Worm (Caenorhabditis elegans) whole organism, L4 larva: ENCODE data around the gene pals-20.

ENCODE experiments used
- D1046.2 ChIP-seq: fragments of 200-800 bp; sonication (Bioruptor generic); IDR thresholded peaks from 2 replicates; pipeline ENCODE4 v1.3.6; 2022; ENCODE audit warnings: missing genetic modification characterization, missing compliant biosample characterization
- F26F4.8 ChIP-seq: fragments of 200-800 bp; sonication (Bioruptor generic); conservative IDR thresholded peaks from 2 replicates; pipeline ENCODE4 v1.3.6; 2022; ENCODE audit warnings: missing genetic modification characterization, missing compliant biosample characterization
- R02D3.7 ChIP-seq: fragments of 150-350 bp; sonication (generic microtip); optimal IDR thresholded peaks from 3 replicates; lab custom pipeline; 2014; ENCODE audit warnings: missing biosample characterization, missing genetic modification characterization
- Y105C5A.15 ChIP-seq: fragments of 200-800 bp; sonication (Bioruptor generic); IDR thresholded peaks from 2 replicates; pipeline ENCODE4 v1.3.6; 2022; ENCODE audit warnings: missing genetic modification characterization, missing compliant biosample characterization
- Y48G9A.11 ChIP-seq: fragments of 200-800 bp; sonication (Bioruptor generic); IDR thresholded peaks from 2 replicates; pipeline ENCODE4 v1.3.6; 2022; ENCODE audit warnings: missing genetic modification reagents, missing genetic modification characterization, missing compliant biosample characterization
- Y5F2A.4 ChIP-seq: fragments of 200-800 bp; sonication (Bioruptor generic); optimal IDR thresholded peaks from 2 replicates; lab custom pipeline; 2018; ENCODE audit warnings: mild to moderate bottlenecking, missing genetic modification characterization, missing compliant biosample characterization
- ZK546.5 ChIP-seq, 2 experiments: sonication (generic microtip); optimal IDR thresholded peaks; 2 replicates each; lab custom pipeline; 2017; ENCODE audit warnings: missing biosample characterization in 2 of 2, missing genetic modification characterization in 2 of 2
- aha-1 ChIP-seq: fragments of 150-350 bp; peaks from one replicate; lab custom pipeline; 2014; ENCODE audit warnings: missing biosample characterization, missing genetic modification characterization
- attf-4 ChIP-seq: sonication (generic microtip); optimal IDR thresholded peaks from 3 replicates; lab custom pipeline; 2017; ENCODE audit warnings: missing biosample characterization, missing genetic modification characterization
- ceh-28 ChIP-seq: fragments of 150-350 bp; optimal IDR thresholded peaks from 2 replicates; lab custom pipeline; 2014; ENCODE audit warnings: missing biosample characterization, missing genetic modification reagents, missing genetic modification characterization
- ceh-44 ChIP-seq: fragments of 200-800 bp; sonication (Bioruptor generic); IDR thresholded peaks from 2 replicates; pipeline ENCODE4 v1.3.6; 2022; ENCODE audit warnings: missing genetic modification reagents, missing genetic modification characterization, missing compliant biosample characterization
- ceh-62 ChIP-seq: sonication (generic microtip); optimal IDR thresholded peaks from 2 replicates; lab custom pipeline; 2017; ENCODE audit warnings: missing biosample characterization, missing genetic modification characterization
- ces-1 ChIP-seq: fragments of 150-350 bp; sonication (generic microtip); optimal IDR thresholded peaks from 4 replicates; lab custom pipeline; 2014; ENCODE audit warnings: missing biosample characterization, missing genetic modification reagents, missing genetic modification characterization
- cey-2 ChIP-seq: sonication (generic microtip); optimal IDR thresholded peaks from 3 replicates; lab custom pipeline; 2017; ENCODE audit warnings: missing genetic modification characterization, mild to moderate bottlenecking, missing compliant biosample characterization, antibody characterized with exemption, borderline replicate concordance; ENCODE audit not compliant: insufficient read depth
- ctbp-1 ChIP-seq: fragments of 200-800 bp; sonication (Bioruptor generic); IDR thresholded peaks from 2 replicates; pipeline ENCODE4 v1.3.6; 2022; ENCODE audit warnings: missing genetic modification reagents, missing genetic modification characterization, missing compliant biosample characterization
- daf-16 ChIP-seq, 3 experiments: sonication (generic microtip); optimal IDR thresholded peaks; 2 replicates each; lab custom pipeline; 2016 to 2017; ENCODE audit warnings: missing genetic modification characterization in 3 of 3, missing genetic modification reagents in 3 of 3, mild to moderate bottlenecking in 2 of 3, missing compliant biosample characterization in 2 of 3, missing biosample characterization in 1 of 3, moderate library complexity in 1 of 3
- dmd-6 ChIP-seq: fragments of 200-800 bp; sonication (Bioruptor generic); IDR thresholded peaks from 2 replicates; pipeline ENCODE4 v1.3.6; 2022; ENCODE audit warnings: missing genetic modification reagents, missing genetic modification characterization, missing compliant biosample characterization
- dmd-8 ChIP-seq: fragments of 200-800 bp; sonication (Bioruptor generic); IDR thresholded peaks from 2 replicates; pipeline ENCODE4 v1.3.6; 2022; ENCODE audit warnings: missing genetic modification characterization, missing compliant biosample characterization
- dmd-9 ChIP-seq: fragments of 200-800 bp; sonication (Bioruptor generic); IDR thresholded peaks from 2 replicates; pipeline ENCODE4 v1.3.6; 2022; ENCODE audit warnings: missing genetic modification reagents, missing genetic modification characterization, missing compliant biosample characterization
- duxl-1 ChIP-seq: sonication (generic microtip); optimal IDR thresholded peaks from 2 replicates; lab custom pipeline; 2016; ENCODE audit warnings: mild to moderate bottlenecking, missing genetic modification characterization, moderate library complexity, missing compliant biosample characterization; ENCODE audit not compliant: poor library complexity
- egl-27 ChIP-seq: sonication (generic microtip); optimal IDR thresholded peaks from 3 replicates; lab custom pipeline; 2017; ENCODE audit warnings: missing biosample characterization, missing genetic modification reagents, missing genetic modification characterization
- hlh-30 ChIP-seq: sonication (generic microtip); optimal IDR thresholded peaks from 2 replicates; lab custom pipeline; 2017; ENCODE audit warnings: antibody characterized with exemption, mild to moderate bottlenecking, missing genetic modification characterization, missing compliant biosample characterization; ENCODE audit not compliant: insufficient read depth
- jun-1 ChIP-seq: fragments of 150-350 bp; optimal IDR thresholded peaks from 2 replicates; lab custom pipeline; 2014; ENCODE audit warnings: missing biosample characterization, missing genetic modification reagents, missing genetic modification characterization
- lim-7 ChIP-seq: fragments of 200-800 bp; sonication (Bioruptor generic); IDR thresholded peaks from 2 replicates; pipeline ENCODE4 v1.3.6; 2022; ENCODE audit warnings: missing genetic modification characterization, missing compliant biosample characterization
- lin-1 ChIP-seq: fragments of 200-800 bp; sonication (Bioruptor generic); IDR thresholded peaks from 2 replicates; pipeline ENCODE4 v1.3.6; 2022; ENCODE audit warnings: missing genetic modification reagents, missing genetic modification characterization, missing compliant biosample characterization
- lin-13 ChIP-seq: fragments of 150-350 bp; optimal IDR thresholded peaks from 2 replicates; lab custom pipeline; 2014; ENCODE audit warnings: missing biosample characterization, missing genetic modification reagents, missing genetic modification characterization
- lin-29 ChIP-seq: fragments of 200-800 bp; sonication (Bioruptor generic); IDR thresholded peaks from 2 replicates; pipeline ENCODE4 v1.3.6; 2022; ENCODE audit warnings: missing genetic modification reagents, missing genetic modification characterization, missing compliant biosample characterization
- lin-38 ChIP-seq: fragments of 200-800 bp; sonication (Bioruptor generic); IDR thresholded peaks from 2 replicates; pipeline ENCODE4 v1.3.6; 2022; ENCODE audit warnings: missing genetic modification reagents, missing genetic modification characterization, missing compliant biosample characterization
- lir-3 ChIP-seq: sonication (generic microtip); optimal IDR thresholded peaks from 2 replicates; lab custom pipeline; 2016; ENCODE audit warnings: mild to moderate bottlenecking, missing genetic modification characterization, missing compliant biosample characterization
- mep-1 ChIP-seq: fragments of 150-350 bp; sonication (generic microtip); optimal IDR thresholded peaks from 3 replicates; lab custom pipeline; 2014; ENCODE audit warnings: missing biosample characterization, missing genetic modification characterization
- nhr-111 ChIP-seq: fragments of 200-800 bp; sonication (Bioruptor generic); optimal IDR thresholded peaks from 2 replicates; lab custom pipeline; 2018; ENCODE audit warnings: mild to moderate bottlenecking, missing genetic modification characterization, missing compliant biosample characterization
- nhr-25 ChIP-seq: sonication (generic microtip); optimal IDR thresholded peaks from 2 replicates; lab custom pipeline; 2017; ENCODE audit warnings: missing genetic modification characterization, mild to moderate bottlenecking, missing compliant biosample characterization, antibody characterized with exemption, moderate library complexity, borderline replicate concordance; ENCODE audit not compliant: insufficient read depth
- nhr-76 ChIP-seq: fragments of 150-350 bp; optimal IDR thresholded peaks from 2 replicates; lab custom pipeline; 2014; ENCODE audit warnings: missing biosample characterization, missing genetic modification characterization
- nhr-77 ChIP-seq: fragments of 150-350 bp; optimal IDR thresholded peaks from 2 replicates; lab custom pipeline; 2014; ENCODE audit warnings: missing biosample characterization, missing genetic modification characterization
- set-16 ChIP-seq: fragments of 200-800 bp; sonication (Bioruptor generic); IDR thresholded peaks from 2 replicates; pipeline ENCODE4 v1.3.6; 2022; ENCODE audit warnings: missing genetic modification reagents, missing genetic modification characterization, missing compliant biosample characterization
- snpc-1.2 ChIP-seq: fragments of 200-800 bp; sonication (Bioruptor generic); IDR thresholded peaks from 2 replicates; pipeline ENCODE4 v1.3.6; 2022; ENCODE audit warnings: missing genetic modification reagents, missing genetic modification characterization, missing compliant biosample characterization
- tag-97 ChIP-seq: fragments of 200-800 bp; sonication (Bioruptor generic); IDR thresholded peaks from 2 replicates; pipeline ENCODE4 v1.3.6; 2022; ENCODE audit warnings: missing genetic modification characterization, missing compliant biosample characterization
- tra-1 ChIP-seq: fragments of 200-800 bp; sonication (Bioruptor generic); IDR thresholded peaks from 2 replicates; pipeline ENCODE4 v1.3.6; 2022; ENCODE audit warnings: missing genetic modification reagents, missing genetic modification characterization, missing compliant biosample characterization
- unc-39 ChIP-seq: sonication (generic microtip); optimal IDR thresholded peaks from 2 replicates; lab custom pipeline; 2017; ENCODE audit warnings: missing biosample characterization, missing genetic modification characterization
- unc-62 ChIP-seq, 3 experiments: fragments of 150-350 bp in 1 of 3; sonication (generic microtip); optimal IDR thresholded peaks in 2 of 3; peaks in 1 of 3; 1 replicate in 1 of 3; 2 replicates in 2 of 3; lab custom pipeline; 2014 to 2017; ENCODE audit warnings: missing biosample characterization in 3 of 3, missing genetic modification characterization in 3 of 3, missing genetic modification reagents in 3 of 3, missing genotype in 1 of 3
- zag-1 ChIP-seq: fragments of 150-350 bp; optimal IDR thresholded peaks from 2 replicates; lab custom pipeline; 2014; ENCODE audit warnings: missing biosample characterization, missing genetic modification characterization
- zfp-2 ChIP-seq: sonication (generic microtip); optimal IDR thresholded peaks from 2 replicates; lab custom pipeline; 2016; ENCODE audit warnings: mild to moderate bottlenecking, missing genetic modification characterization, missing compliant biosample characterization
- zfp-3 ChIP-seq: fragments of 200-800 bp; sonication (Bioruptor generic); conservative IDR thresholded peaks from 2 replicates; pipeline ENCODE4 v1.3.6; 2022; ENCODE audit warnings: missing genetic modification reagents, missing genetic modification characterization, missing compliant biosample characterization

pals-20 gene

ce11 chrIII:1419700-1420356 lies 31.7 kb upstream of the pals-20 start (continued):
- TF ChIP-seq attf-4 (tag; lab: Kevin White, UChicago) = peak; percentile 40
- TF ChIP-seq duxl-1 (tag; lab: Kevin White, UChicago) = peak; percentile 46
- no peak for TF ChIP-seq ceh-28 (tag; lab: Kevin White, UChicago)
- TF ChIP-seq lin-29 (GFP tag; lab: Robert Waterston, UW) = 0 out of 2 replicates have a peak, but pooled peaks have one; percentile 10
- no peak for TF ChIP-seq F26F4.8 (GFP tag; lab: Robert Waterston, UW)
- peak; percentile 79 for TF ChIP-seq Y48G9A.11
- peak; percentile 95 for TF ChIP-seq nhr-111 (GFP tag; lab: Kevin White, UChicago)
- TF ChIP-seq R02D3.7 (tag; lab: Kevin White, UChicago) = peak; percentile 35
- peak; percentile 6 for TF ChIP-seq lir-3 (tag; lab: Kevin White, UChicago)
- peak; percentile 54 for TF ChIP-seq dmd-6 (GFP tag; lab: Robert Waterston, UW)
- TF ChIP-seq Y105C5A.15 (GFP tag; lab: Robert Waterston, UW) = peak; percentile 94
- TF ChIP-seq zfp-2 (tag; lab: Kevin White, UChicago) = peak; percentile 73
- TF ChIP-seq nhr-25 (tag; lab: Kevin White, UChicago) = peak; percentile 51
- peak; percentile 24 to 37 for TF ChIP-seq daf-16 (GFP tag; optimal IDR thresholded peaks at IDR 0.05; lab: Kevin White, UChicago)
- TF ChIP-seq daf-16 (tag; optimal IDR thresholded peaks at IDR 0.05; lab: Kevin White, UChicago) = peak; percentile 57
- no peak for TF ChIP-seq ceh-44 (GFP tag; lab: Robert Waterston, UW)
- TF ChIP-seq zfp-3 (GFP tag; lab: Robert Waterston, UW) = peak; percentile 93
- TF ChIP-seq hlh-30 (tag; lab: Kevin White, UChicago) = peak; percentile 25
- peak; percentile 33; the same call in 1 of the 2 replicates for TF ChIP-seq dmd-9 (GFP tag; lab: Robert Waterston, UW)
- TF ChIP-seq zag-1 (tag; lab: Kevin White, UChicago) = no peak
- no peak for TF ChIP-seq ces-1 (GFP tag; lab: Kevin White, UChicago)
- no peak for TF ChIP-seq ceh-62 (tag; lab: Kevin White, UChicago)
- TF ChIP-seq dmd-8 (GFP tag; lab: Robert Waterston, UW) = no peak
- peak; percentile 74 for TF ChIP-seq Y5F2A.4 (GFP tag; lab: Kevin White, UChicago)
- peak; percentile 97 for TF ChIP-seq aha-1 (tag; lab: Kevin White, UChicago)
- peak in 1 of 2 experiments; percentile 83 for TF ChIP-seq ZK546.5 (tag; optimal IDR thresholded peaks at IDR 0.05; lab: Kevin White, UChicago)
- peak; percentile 94 for TF ChIP-seq mep-1 (tag; lab: Kevin White, UChicago)
- TF ChIP-seq tra-1 (GFP tag; lab: Robert Waterston, UW) = peak; percentile 73; the same call in 1 of the 2 replicates
- peak; percentile 93 for TF ChIP-seq lin-1

- TF ChIP-seq lim-7 (peak; percentile 27; the same call in 1 of the 2 replicates), lin-13 (GFP tag; lab: Kevin White, UChicago) (no peak), nhr-77 (tag; lab: Kevin White, UChicago) (no peak), ZK546.5 (tag; optimal IDR thresholded peaks at IDR 0.05; lab: Kevin White, UChicago) (no peak), snpc-1.2 (GFP tag; lab: Robert Waterston, UW) (0 out of 2 replicates have a peak, but pooled peaks have one; percentile 14), aha-1 (tag; lab: Kevin White, UChicago) (peak; percentile 41), set-16 (GFP tag; lab: Robert Waterston, UW) (peak; percentile 94), lir-3 (tag; lab: Kevin White, UChicago) (no peak)
These were observed 31.1 kb upstream of the pals-20 start, which contains the start of gene Y82E9BR.3 for ce11 chrIII:1419146-1419636. TSS of gene Y82E9BR.3 (plus strand) at chrIII:1419196.

DNA sequence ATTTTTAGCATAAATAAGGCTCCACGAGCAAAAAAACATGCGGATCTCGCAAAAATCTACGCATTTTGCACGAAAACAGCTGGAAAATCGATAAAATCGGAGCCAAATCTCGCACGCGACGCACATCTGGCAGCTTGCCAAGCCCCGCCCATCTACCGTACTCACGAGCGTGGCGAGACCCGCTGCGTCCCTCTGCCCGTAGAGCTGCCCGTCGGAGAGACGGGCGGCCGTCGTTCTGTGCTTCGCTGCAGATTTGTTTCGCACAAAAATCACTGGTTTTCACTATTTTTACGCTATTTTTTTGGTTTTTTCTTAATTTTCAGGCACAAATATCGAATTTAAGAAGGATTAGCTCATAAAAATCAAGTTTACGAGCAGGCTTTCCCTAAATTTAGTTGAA lies 30.6 kb upstream of the pals-20 start:
- TF ChIP-seq set-16 (GFP tag; lab: Robert Waterston, UW) = peak; percentile 96
- peak; percentile 68 for TF ChIP-seq ctbp-1 (GFP tag; lab: Robert Waterston, UW)
- TF ChIP-seq zag-1 (tag; lab: Kevin White, UChicago) = no peak
- TF ChIP-seq dmd-6 (GFP tag; lab: Robert Waterston, UW) = peak; percentile 82
- TF ChIP-seq nhr-76 (tag; lab: Kevin White, UChicago) = no peak
- TF ChIP-seq egl-27 (tag; lab: Kevin White, UChicago) = no peak
- no peak for TF ChIP-seq F26F4.8 (GFP tag; lab: Robert Waterston, UW)
- TF ChIP-seq aha-1 (tag; lab: Kevin White, UChicago) = peak; percentile 93
- peak; percentile 66; the same call in 1 of the 2 replicates for TF ChIP-seq Y48G9A.11
- TF ChIP-seq jun-1 (tag; lab: Kevin White, UChicago) = peak; percentile 54
- TF ChIP-seq cey-2 (tag; lab: Kevin White, UChicago) = no peak
- TF ChIP-seq tag-97 (GFP tag; lab: Robert Waterston, UW) = no peak
- peak in 1 of 2 experiments; percentile 93 for TF ChIP-seq unc-62 (GFP tag; optimal IDR thresholded peaks at IDR 0.05 in 1 of 2; lab: Kevin White, UChicago)
- TF ChIP-seq unc-62 (tag; optimal IDR thresholded peaks at IDR 0.05; lab: Kevin White, UChicago) = no peak
- TF ChIP-seq D1046.2 (GFP tag; lab: Robert Waterston, UW) = no peak
- TF ChIP-seq unc-39 (tag; lab: Kevin White, UChicago) = no peak
- peak; percentile 89 for TF ChIP-seq lin-38 (GFP tag; lab: Robert Waterston, UW)
